Fruit fly (Drosophila melanogaster) whole organism, prepupa: ENCODE measurements around the gene CG33286.

Source experiments
- CG10669 ChIP-seq: fragments of 200-800 bp; sonication (Bioruptor generic); optimal IDR thresholded peaks from 3 replicates; lab custom pipeline; 2018; ENCODE audit warnings: missing biosample characterization, mild to moderate bottlenecking, missing genetic modification characterization, moderate library complexity
- CG1621 ChIP-seq: fragments of 200-800 bp; sonication (Bioruptor generic); optimal IDR thresholded peaks from 3 replicates; lab custom pipeline; 2018; ENCODE audit warnings: missing biosample characterization, mild to moderate bottlenecking, missing genetic modification characterization
- CG6163 ChIP-seq: fragments of 200-800 bp; sonication (Bioruptor generic); IDR thresholded peaks from 3 replicates; pipeline ENCODE4 v1.3.6; 2022; ENCODE audit warnings: missing biosample characterization, missing genetic modification characterization
- CG6276 ChIP-seq: fragments of 200-800 bp; sonication (Bioruptor generic); optimal IDR thresholded peaks from 2 replicates; lab custom pipeline; 2017; ENCODE audit warnings: missing biosample characterization, mild to moderate bottlenecking, missing genetic modification characterization
- CG6808 ChIP-seq: fragments of 200-800 bp; sonication (Bioruptor generic); optimal IDR thresholded peaks from 3 replicates; lab custom pipeline; 2017; ENCODE audit warnings: missing biosample characterization, missing genetic modification characterization, mild to moderate bottlenecking, moderate library complexity, missing genetic modification reagents
- Lpt ChIP-seq: fragments of 200-800 bp; sonication (Bioruptor generic); optimal IDR thresholded peaks from 3 replicates; lab custom pipeline; 2016; ENCODE audit warnings: missing biosample characterization, missing genetic modification characterization
- Sox15 ChIP-seq: fragments of 200-800 bp; sonication (Bioruptor generic); optimal IDR thresholded peaks from 3 replicates; lab custom pipeline; 2016; ENCODE audit warnings: missing biosample characterization, missing genetic modification characterization
- fd85E ChIP-seq: fragments of 200-800 bp; sonication (Bioruptor generic); optimal IDR thresholded peaks from 3 replicates; lab custom pipeline; 2016; ENCODE audit warnings: missing biosample characterization, missing genetic modification characterization
- spab ChIP-seq: fragments of 200-800 bp; sonication (Bioruptor generic); optimal IDR thresholded peaks from 2 replicates; lab custom pipeline; 2017; ENCODE audit warnings: missing biosample characterization, mild to moderate bottlenecking, missing genetic modification characterization, missing genetic modification reagents

dm6 chr3L:21023795-21024194 is 49.3 kb upstream of the CG33286 start:
- TF ChIP-seq Sox15 (GFP tag; lab: Kevin White, UChicago) (no peak), CG6808 (GFP tag; lab: Kevin White, UChicago) (no peak), CG6163 (GFP tag; lab: Robert Waterston, UW) (no peak), CG1621 (tag; lab: Kevin White, UChicago) (no peak), spab (GFP tag; lab: Kevin White, UChicago) (no peak), CG10669 (GFP tag; lab: Kevin White, UChicago) (no peak), CG6276 (no peak), Lpt (GFP tag; lab: Kevin White, UChicago) (no peak), fd85E (no peak)
